Worm (Caenorhabditis elegans) whole organism, L4/young adult: Measurements from ENCODE around the gene basl-1.

Experiments
- W03F9.2 ChIP-seq: fragments of 150-350 bp; optimal IDR thresholded peaks from 2 replicates; lab custom pipeline; 2014; ENCODE audit warnings: missing biosample characterization, missing genetic modification characterization
- him-1 ChIP-seq: sonication (generic microtip); optimal IDR thresholded peaks from 2 replicates; lab custom pipeline; 2016; ENCODE audit warnings: missing genotype, missing genetic modification reagents, missing genetic modification characterization, missing compliant biosample characterization

ce11 chrIII:5634509-5634908, 19.8 kb downstream of the basl-1 start:
- TF ChIP-seq W03F9.2 (no peak), him-1 (no peak)
